Fruit fly (Drosophila melanogaster): ENCODE measurements around the gene RpS27.

Gene RpS27

DNA sequence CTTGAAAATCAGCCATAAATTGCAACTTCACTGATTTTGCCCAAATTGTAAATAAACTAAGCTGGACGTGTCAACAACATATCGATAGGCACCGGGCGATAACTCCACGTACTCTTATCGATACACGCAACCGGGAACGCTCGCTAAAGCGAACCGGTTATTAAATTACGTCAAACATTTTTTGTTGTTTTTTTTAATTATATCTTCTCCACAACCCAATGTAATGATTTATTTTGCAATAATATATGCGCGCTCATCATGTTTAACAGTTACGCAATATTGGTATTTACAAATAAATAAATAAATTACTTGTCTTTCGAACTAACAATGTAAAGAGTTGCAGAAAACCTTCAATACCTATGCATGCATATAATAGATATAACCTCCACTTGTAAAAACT is 32.2 kb downstream of the RpS27 start, which contains the start of gene Saysd1 (continued):
- TF ChIP-seq mam (GFP tag; optimal IDR thresholded peaks at IDR 0.05): peak; percentile 48
- TF ChIP-seq Fer2 (tag; optimal IDR thresholded peaks at IDR 0.05): no peak
- TF ChIP-seq Asciz (GFP tag; optimal IDR thresholded peaks at IDR 0.05): peak; percentile 28
- no peak for TF ChIP-seq CG11723 (GFP tag; optimal IDR thresholded peaks at IDR 0.05)
- TF ChIP-seq CG34224 (GFP tag; IDR thresholded peaks at IDR 0.05; ENCODE audit: partially characterized antibody): peak; percentile 91
- TF ChIP-seq CG11456 (GFP tag; IDR thresholded peaks at IDR 0.05): no peak
- TF ChIP-seq wor (GFP tag; IDR thresholded peaks at IDR 0.05): no peak
- peak; percentile 60 for TF ChIP-seq vvl (GFP tag; IDR thresholded peaks at IDR 0.05)
- TF ChIP-seq Neu2 (GFP tag; optimal IDR thresholded peaks at IDR 0.05; ENCODE audit: borderline replicate concordance): no peak
- TF ChIP-seq Ravus (GFP tag; IDR thresholded peaks at IDR 0.05): no peak
- peak; percentile 21; the same call in 2 of the 3 replicates for TF ChIP-seq tgo (GFP tag; IDR thresholded peaks at IDR 0.05)
- TF ChIP-seq crol (GFP tag; IDR thresholded peaks at IDR 0.05): no peak
- TF ChIP-seq CG12299 (tag; optimal IDR thresholded peaks at IDR 0.05): no peak
- TF ChIP-seq ind (GFP tag; optimal IDR thresholded peaks at IDR 0.05): peak; percentile 31
- no peak for TF ChIP-seq kni (GFP tag; optimal IDR thresholded peaks at IDR 0.05)
- peak; percentile 29; the same call in 1 of the 2 replicates for TF ChIP-seq Rx (GFP tag; IDR thresholded peaks at IDR 0.05)
- TF ChIP-seq CG1233 (GFP tag; optimal IDR thresholded peaks at IDR 0.05): peak; percentile 13
- TF ChIP-seq croc (GFP tag; conservative IDR thresholded peaks at IDR 0.05): no peak
- TF ChIP-seq CG2202 (tag; optimal IDR thresholded peaks at IDR 0.05): no peak
- TF ChIP-seq CG5953 (GFP tag; IDR thresholded peaks at IDR 0.05): no peak
- TF ChIP-seq corto (GFP tag; optimal IDR thresholded peaks at IDR 0.05): no peak
- no peak for TF ChIP-seq CG3726 (GFP tag; IDR thresholded peaks at IDR 0.05)
- no peak for TF ChIP-seq en (GFP tag; optimal IDR thresholded peaks at IDR 0.05)
- no peak for TF ChIP-seq ap (GFP tag; IDR thresholded peaks at IDR 0.05)
- TF ChIP-seq pan (optimal IDR thresholded peaks at IDR 0.05): no peak
- TF ChIP-seq pan (GFP tag; optimal IDR thresholded peaks at IDR 0.05 in 1 of 2, IDR thresholded peaks at IDR 0.05 in 1 of 2): peak in 1 of 2 experiments; percentile 53
- TF ChIP-seq CG3407 (GFP tag; optimal IDR thresholded peaks at IDR 0.05): no peak
- TF ChIP-seq CG17912 (GFP tag; optimal IDR thresholded peaks at IDR 0.05): no peak
- no peak for TF ChIP-seq CG1832 (GFP tag; optimal IDR thresholded peaks at IDR 0.05)
- TF ChIP-seq D (optimal IDR thresholded peaks at IDR 0.05): no peak
- no peak for TF ChIP-seq D (GFP tag; optimal IDR thresholded peaks at IDR 0.05)
- TF ChIP-seq CG42726 (GFP tag; IDR thresholded peaks at IDR 0.05; ENCODE audit: partially characterized antibody): peak; percentile 29; the same call in 1 of the 2 replicates
- no peak for TF ChIP-seq peb (GFP tag; IDR thresholded peaks at IDR 0.05)
- TF ChIP-seq Hr78 (GFP tag; optimal IDR thresholded peaks at IDR 0.05): no peak
- no peak for TF ChIP-seq lola (GFP tag; optimal IDR thresholded peaks at IDR 0.05)
- peak; percentile 43 for TF ChIP-seq pzg (GFP tag; optimal IDR thresholded peaks at IDR 0.05)
- TF ChIP-seq CG34376 (GFP tag; optimal IDR thresholded peaks at IDR 0.05): no peak
- no peak for TF ChIP-seq CG2875 (GFP tag; optimal IDR thresholded peaks at IDR 0.05)
- TF ChIP-seq CG4707 (GFP tag; optimal IDR thresholded peaks at IDR 0.05): no peak
- no peak for TF ChIP-seq Sin3A (optimal IDR thresholded peaks at IDR 0.05)
- no peak for TF ChIP-seq Lpt (GFP tag; optimal IDR thresholded peaks at IDR 0.05)
- TF ChIP-seq lab (GFP tag; optimal IDR thresholded peaks at IDR 0.05): peak; percentile 51
- TF ChIP-seq kah (GFP tag; optimal IDR thresholded peaks at IDR 0.05): no peak
- TF ChIP-seq ci (GFP tag; IDR thresholded peaks at IDR 0.05): 0 out of 3 replicates have a peak, but pooled peaks have one; percentile 17
- TF ChIP-seq dan (GFP tag; IDR thresholded peaks at IDR 0.05): no peak
- peak; percentile 74 for TF ChIP-seq BEAF-32 (GFP tag; optimal IDR thresholded peaks at IDR 0.05)
- TF ChIP-seq H2.0 (GFP tag; IDR thresholded peaks at IDR 0.05): no peak
- no peak for TF ChIP-seq TFAM (GFP tag; optimal IDR thresholded peaks at IDR 0.05)
- TF ChIP-seq CG8388 (GFP tag; optimal IDR thresholded peaks at IDR 0.05): no peak
- TF ChIP-seq CG14860 (GFP tag; IDR thresholded peaks at IDR 0.05; ENCODE audit: partially characterized antibody): peak; percentile 80
- TF ChIP-seq Trl (optimal IDR thresholded peaks at IDR 0.05): no peak
- peak; percentile 11 for TF ChIP-seq Trl (GFP tag; optimal IDR thresholded peaks at IDR 0.05)

Measured in whole organism, embryonic.